Fruit fly (Drosophila melanogaster): ENCODE data around the gene CG18809.

CG18809 gene

dm6 chrX:19765490-19766212 is 21.5 kb upstream of the CG18809 start (continued):
- no peak for TF ChIP-seq CG32532 (GFP tag; IDR thresholded peaks at IDR 0.05)
- TF ChIP-seq H15 (GFP tag; IDR thresholded peaks at IDR 0.05) = no peak
- TF ChIP-seq emc (GFP tag; optimal IDR thresholded peaks at IDR 0.05) = no peak
- TF ChIP-seq Jarid2 (GFP tag; optimal IDR thresholded peaks at IDR 0.05) = no peak
- TF ChIP-seq chn (GFP tag; optimal IDR thresholded peaks at IDR 0.05) = no peak
- no peak for TF ChIP-seq so (GFP tag; IDR thresholded peaks at IDR 0.05)
- TF ChIP-seq chm (GFP tag; IDR thresholded peaks at IDR 0.05) = no peak
- TF ChIP-seq lbe (GFP tag; optimal IDR thresholded peaks at IDR 0.05) = no peak
- no peak for TF ChIP-seq Aef1 (GFP tag; IDR thresholded peaks at IDR 0.05)
- TF ChIP-seq Atf6 (GFP tag; IDR thresholded peaks at IDR 0.05) = no peak
- TF ChIP-seq mld (GFP tag; IDR thresholded peaks at IDR 0.05; ENCODE audit: partially characterized antibody) = no peak
- no peak for TF ChIP-seq ewg (GFP tag; optimal IDR thresholded peaks at IDR 0.05)
- TF ChIP-seq zen (tag; optimal IDR thresholded peaks at IDR 0.05) = peak; percentile 78
- TF ChIP-seq CTCF (GFP tag; optimal IDR thresholded peaks at IDR 0.05) = no peak
- no peak for TF ChIP-seq tin (GFP tag; optimal IDR thresholded peaks at IDR 0.05)
- TF ChIP-seq Spps (tag; optimal IDR thresholded peaks at IDR 0.05) = no peak
- no peak for TF ChIP-seq bowl (GFP tag; IDR thresholded peaks at IDR 0.05)
- no peak for TF ChIP-seq gt (GFP tag; IDR thresholded peaks at IDR 0.05)
- no peak for TF ChIP-seq ap (GFP tag; IDR thresholded peaks at IDR 0.05)
- no peak for TF ChIP-seq Gug (GFP tag; IDR thresholded peaks at IDR 0.05)
- no peak for TF ChIP-seq crp (GFP tag; optimal IDR thresholded peaks at IDR 0.05)
- peak; percentile 45 for TF ChIP-seq pros (GFP tag; optimal IDR thresholded peaks at IDR 0.05)
- TF ChIP-seq CG11456 (GFP tag; IDR thresholded peaks at IDR 0.05) = no peak
- peak; percentile 13 for TF ChIP-seq gsb-n (tag; optimal IDR thresholded peaks at IDR 0.05)
- TF ChIP-seq bsh (GFP tag; optimal IDR thresholded peaks at IDR 0.05) = no peak
- TF ChIP-seq yki (optimal IDR thresholded peaks at IDR 0.05) = no peak
- TF ChIP-seq trem (tag; optimal IDR thresholded peaks at IDR 0.05) = peak; percentile 22
- TF ChIP-seq CG5953 (GFP tag; IDR thresholded peaks at IDR 0.05) = no peak
- no peak for TF ChIP-seq Optix (GFP tag; IDR thresholded peaks at IDR 0.05)
- TF ChIP-seq Ets65A (GFP tag) = peak; percentile 23
- no peak for TF ChIP-seq da (GFP tag; optimal IDR thresholded peaks at IDR 0.05)
- no peak for TF ChIP-seq D (optimal IDR thresholded peaks at IDR 0.05)
- TF ChIP-seq D (GFP tag; optimal IDR thresholded peaks at IDR 0.05) = no peak
- peak; percentile 35 for TF ChIP-seq dmrt11E (tag; optimal IDR thresholded peaks at IDR 0.05)
- TF ChIP-seq nerfin-2 (GFP tag; IDR thresholded peaks at IDR 0.05; ENCODE audit: partially characterized antibody) = no peak
- TF ChIP-seq ERR (GFP tag; optimal IDR thresholded peaks at IDR 0.05) = no peak
- TF ChIP-seq tll (GFP tag; optimal IDR thresholded peaks at IDR 0.05) = no peak
- TF ChIP-seq CG2202 (tag; optimal IDR thresholded peaks at IDR 0.05) = no peak
- no peak for TF ChIP-seq dimm (GFP tag; IDR thresholded peaks at IDR 0.05)
- no peak for TF ChIP-seq jing (GFP tag; optimal IDR thresholded peaks at IDR 0.05)
- no peak for TF ChIP-seq dm (GFP tag; optimal IDR thresholded peaks at IDR 0.05)
- no peak for TF ChIP-seq Hr78 (GFP tag; optimal IDR thresholded peaks at IDR 0.05)
- TF ChIP-seq CG18262 (tag; optimal IDR thresholded peaks at IDR 0.05) = peak; percentile 34
- no peak for TF ChIP-seq CG33557 (GFP tag; optimal IDR thresholded peaks at IDR 0.05)
- no peak for TF ChIP-seq sens-2 (GFP tag; IDR thresholded peaks at IDR 0.05)
- TF ChIP-seq CG7271 (tag; optimal IDR thresholded peaks at IDR 0.05) = no peak
- TF ChIP-seq luna (GFP tag; optimal IDR thresholded peaks at IDR 0.05) = no peak
- no peak for TF ChIP-seq C15 (GFP tag; IDR thresholded peaks at IDR 0.05)
- no peak for TF ChIP-seq CG6683 (GFP tag; optimal IDR thresholded peaks at IDR 0.05)
- TF ChIP-seq Ada2b (GFP tag; IDR thresholded peaks at IDR 0.05) = no peak
- no peak for TF ChIP-seq gcm2 (GFP tag; optimal IDR thresholded peaks at IDR 0.05)
- TF ChIP-seq CG12219 (GFP tag; optimal IDR thresholded peaks at IDR 0.05) = no peak

Data from whole organism, embryonic.